Fruit fly (Drosophila melanogaster) whole organism, pupa: ENCODE results near the gene Taf10b.

Source experiments
- CG14655 ChIP-seq: fragments of 200-800 bp; sonication (Bioruptor generic); optimal IDR thresholded peaks from 3 replicates; lab custom pipeline; 2017; ENCODE audit warnings: mild to moderate bottlenecking, missing biosample characterization, missing genetic modification reagents, missing genetic modification characterization
- CG15710 ChIP-seq: fragments of 200-800 bp; sonication (Bioruptor generic); optimal IDR thresholded peaks from 2 replicates; lab custom pipeline; 2018; ENCODE audit warnings: missing biosample characterization, mild to moderate bottlenecking, missing genetic modification characterization, moderate library complexity
- CG17806 ChIP-seq: fragments of 200-800 bp; sonication (Bioruptor generic); optimal IDR thresholded peaks from 2 replicates; lab custom pipeline; 2018; ENCODE audit warnings: missing biosample characterization, mild to moderate bottlenecking, missing genetic modification characterization, moderate library complexity
- CG32121 ChIP-seq: fragments of 200-800 bp; sonication (Bioruptor generic); IDR thresholded peaks from 2 replicates; pipeline ENCODE4 v1.3.6; 2022; ENCODE audit warnings: missing biosample characterization, missing genetic modification characterization
- CG4496 ChIP-seq: fragments of 200-800 bp; sonication (Bioruptor generic); IDR thresholded peaks from 3 replicates; pipeline ENCODE4 v1.3.6; 2022; ENCODE audit warnings: missing biosample characterization, missing genetic modification characterization
- Pif1A ChIP-seq: fragments of 200-800 bp; sonication (Bioruptor generic); optimal IDR thresholded peaks from 3 replicates; lab custom pipeline; 2016; ENCODE audit warnings: missing biosample characterization, missing genetic modification characterization
- Pif1B ChIP-seq: fragments of 200-800 bp; sonication (Bioruptor generic); optimal IDR thresholded peaks from 3 replicates; lab custom pipeline; 2016; ENCODE audit warnings: missing biosample characterization, missing genetic modification characterization

- no peak for TF ChIP-seq CG32121 (GFP tag; lab: Robert Waterston, UW)
- TF ChIP-seq CG15710 (tag; lab: Kevin White, UChicago) = no peak
- TF ChIP-seq CG17806 (tag; lab: Kevin White, UChicago) = no peak
- TF ChIP-seq Pif1A (GFP tag; lab: Kevin White, UChicago) = no peak
- TF ChIP-seq CG14655 (GFP tag; lab: Kevin White, UChicago) = no peak
- TF ChIP-seq CG4496 (GFP tag; lab: Robert Waterston, UW) = no peak
- no peak for TF ChIP-seq Pif1B (GFP tag; lab: Kevin White, UChicago)
Observed at dm6 chr2L:2771676-2772075, 4.0 kb upstream of the Taf10b start, which contains the start of gene CG15399.
